Worm (Caenorhabditis elegans) whole organism, L1 larva: Measurements from ENCODE around the gene T24C4.5.

Experiments
- aha-1 ChIP-seq: fragments of 150-350 bp; optimal IDR thresholded peaks from 2 replicates; lab custom pipeline; 2014; ENCODE audit warnings: missing biosample characterization, missing genetic modification characterization
- alr-1 ChIP-seq: fragments of 200-800 bp; sonication (Bioruptor generic); optimal IDR thresholded peaks from 2 replicates; lab custom pipeline; 2018; ENCODE audit warnings: borderline replicate concordance, mild to moderate bottlenecking, missing genetic modification characterization, missing compliant biosample characterization
- ama-1 ChIP-seq: fragments of 150-350 bp; optimal IDR thresholded peaks from 2 replicates; lab custom pipeline; 2014
- blmp-1 ChIP-seq: fragments of 150-350 bp; optimal IDR thresholded peaks from 2 replicates; lab custom pipeline; 2014; ENCODE audit warnings: missing biosample characterization, missing genetic modification characterization
- ceh-82 ChIP-seq, 3 experiments: fragments of 150-350 bp in 1 of 3; sonication (generic microtip) in 2 of 3; optimal IDR thresholded peaks; 2 replicates each; lab custom pipeline; 2014 to 2017; ENCODE audit warnings: missing biosample characterization in 3 of 3, missing genetic modification characterization in 3 of 3
- ceh-88 ChIP-seq: fragments of 200-800 bp; sonication (Bioruptor generic); IDR thresholded peaks from 2 replicates; pipeline ENCODE4 v1.3.6; 2022; ENCODE audit warnings: missing genetic modification characterization, missing compliant biosample characterization
- efl-1 ChIP-seq, 4 experiments: fragments of 150-350 bp; optimal IDR thresholded peaks in 3 of 4; peaks in 1 of 4; 1 replicate in 1 of 4; 2 replicates in 3 of 4; lab custom pipeline; 2014; ENCODE audit warnings: missing biosample characterization in 2 of 4, missing genetic modification characterization in 2 of 4, missing genetic modification reagents in 2 of 4
- efl-3 ChIP-seq: fragments of 200-800 bp; sonication (Bioruptor generic); optimal IDR thresholded peaks from 2 replicates; lab custom pipeline; 2018; ENCODE audit warnings: mild to moderate bottlenecking, missing genetic modification characterization, missing compliant biosample characterization
- elt-2 ChIP-seq: sonication (generic microtip); optimal IDR thresholded peaks from 2 replicates; lab custom pipeline; 2016; ENCODE audit warnings: missing genetic modification characterization, mild to moderate bottlenecking, inconsistent platforms, missing compliant biosample characterization, missing genetic modification reagents
- elt-3 ChIP-seq, 6 experiments: fragments of 150-350 bp in 1 of 6; sonication (generic microtip); optimal IDR thresholded peaks; 2 replicates each; lab custom pipeline; 2017 to 2018; ENCODE audit warnings: missing biosample characterization in 6 of 6, missing genetic modification characterization in 6 of 6, inconsistent platforms in 1 of 6
- fkh-10 ChIP-seq: sonication (generic microtip); optimal IDR thresholded peaks from 2 replicates; lab custom pipeline; 2017; ENCODE audit warnings: missing biosample characterization, missing genetic modification reagents, missing genetic modification characterization
- hlh-17 ChIP-seq: fragments of 200-800 bp; sonication (Bioruptor generic); optimal IDR thresholded peaks from 2 replicates; lab custom pipeline; 2018; ENCODE audit warnings: missing genetic modification characterization, mild to moderate bottlenecking, missing compliant biosample characterization, moderate library complexity, borderline replicate concordance
- hpl-2 ChIP-seq: fragments of 150-350 bp; optimal IDR thresholded peaks from 2 replicates; lab custom pipeline; 2014; ENCODE audit warnings: missing biosample characterization, missing genetic modification reagents, missing genetic modification characterization
- lin-15B ChIP-seq: fragments of 150-350 bp; sonication (generic microtip); optimal IDR thresholded peaks from 3 replicates; lab custom pipeline; 2014; ENCODE audit warnings: missing biosample characterization, missing genetic modification characterization
- lir-3 ChIP-seq: sonication (generic microtip); optimal IDR thresholded peaks from 2 replicates; lab custom pipeline; 2016; ENCODE audit warnings: mild to moderate bottlenecking, missing genetic modification characterization, moderate library complexity, missing compliant biosample characterization; ENCODE audit not compliant: poor library complexity
- mab-9 ChIP-seq: fragments of 200-800 bp; sonication (Bioruptor generic); IDR thresholded peaks from 2 replicates; pipeline ENCODE4 v1.3.6; 2022; ENCODE audit warnings: missing genetic modification reagents, missing genetic modification characterization, missing compliant biosample characterization
- mdl-1 ChIP-seq, 2 experiments: fragments of 150-350 bp; optimal IDR thresholded peaks; 2 replicates each; lab custom pipeline; 2014 to 2017; ENCODE audit warnings: missing biosample characterization in 2 of 2, missing genetic modification characterization in 2 of 2, inconsistent platforms in 1 of 2
- mep-1 ChIP-seq: fragments of 150-350 bp; optimal IDR thresholded peaks from 2 replicates; lab custom pipeline; 2014; ENCODE audit warnings: missing biosample characterization, missing genetic modification characterization
- nhr-12 ChIP-seq: sonication (generic microtip); optimal IDR thresholded peaks from 2 replicates; lab custom pipeline; 2017; ENCODE audit warnings: missing biosample characterization, missing genetic modification characterization
- nhr-20 ChIP-seq: sonication (generic microtip); optimal IDR thresholded peaks from 2 replicates; lab custom pipeline; 2016; ENCODE audit warnings: mild to moderate bottlenecking, missing genetic modification characterization, missing compliant biosample characterization
- nhr-47 ChIP-seq: sonication (generic microtip); optimal IDR thresholded peaks from 2 replicates; lab custom pipeline; 2016; ENCODE audit warnings: mild to moderate bottlenecking, missing genetic modification characterization, moderate library complexity, missing compliant biosample characterization
- nhr-77 ChIP-seq: fragments of 150-350 bp; optimal IDR thresholded peaks from 2 replicates; lab custom pipeline; 2014; ENCODE audit warnings: missing biosample characterization, missing genetic modification characterization
- nhr-84 ChIP-seq: sonication (generic microtip); optimal IDR thresholded peaks from 2 replicates; lab custom pipeline; 2017; ENCODE audit warnings: missing biosample characterization, missing genetic modification characterization
- nhr-90 ChIP-seq: sonication (generic microtip); optimal IDR thresholded peaks from 2 replicates; lab custom pipeline; 2016; ENCODE audit warnings: mild to moderate bottlenecking, missing genetic modification characterization, missing compliant biosample characterization; ENCODE audit not compliant: poor library complexity
- pax-3 ChIP-seq: fragments of 200-800 bp; sonication (Bioruptor generic); optimal IDR thresholded peaks from 2 replicates; lab custom pipeline; 2018; ENCODE audit warnings: mild to moderate bottlenecking, missing genetic modification characterization, moderate library complexity, missing compliant biosample characterization
- skn-1 ChIP-seq: fragments of 150-350 bp; optimal IDR thresholded peaks from 2 replicates; lab custom pipeline; 2014; ENCODE audit warnings: missing biosample characterization, missing genetic modification characterization
- snu-23 ChIP-seq: sonication (generic microtip); optimal IDR thresholded peaks from 2 replicates; lab custom pipeline; 2016; ENCODE audit warnings: missing genetic modification characterization, missing compliant biosample characterization
- sox-4 ChIP-seq: sonication (generic microtip); optimal IDR thresholded peaks from 2 replicates; lab custom pipeline; 2016; ENCODE audit warnings: missing genetic modification characterization, missing compliant biosample characterization
- swsn-7 ChIP-seq: sonication (generic microtip); optimal IDR thresholded peaks from 2 replicates; lab custom pipeline; 2016; ENCODE audit warnings: missing genetic modification characterization, missing compliant biosample characterization
- tbx-2 ChIP-seq: sonication (generic microtip); optimal IDR thresholded peaks from 2 replicates; lab custom pipeline; 2016; ENCODE audit warnings: missing genetic modification characterization, missing compliant biosample characterization
- unc-86 ChIP-seq: sonication (generic microtip); optimal IDR thresholded peaks from 2 replicates; lab custom pipeline; 2016; ENCODE audit warnings: missing genetic modification characterization, missing compliant biosample characterization
- unc-98 ChIP-seq: fragments of 200-800 bp; sonication (Bioruptor generic); IDR thresholded peaks from 2 replicates; pipeline ENCODE4 v1.3.6; 2022; ENCODE audit warnings: missing genetic modification characterization, missing compliant biosample characterization
- vab-15 ChIP-seq: sonication (generic microtip); optimal IDR thresholded peaks from 2 replicates; lab custom pipeline; 2017; ENCODE audit warnings: missing genotype, mild to moderate bottlenecking, missing genetic modification characterization, missing compliant biosample characterization
- zag-1 ChIP-seq: fragments of 150-350 bp; optimal IDR thresholded peaks from 2 replicates; lab custom pipeline; 2014; ENCODE audit warnings: missing biosample characterization, missing genetic modification characterization
- ztf-11 ChIP-seq, 2 experiments: sonication (generic microtip); optimal IDR thresholded peaks; 2 replicates each; lab custom pipeline; 2016 to 2017; ENCODE audit warnings: missing genetic modification characterization in 2 of 2, missing biosample characterization in 1 of 2, missing compliant biosample characterization in 1 of 2

The T24C4.5 gene

ce11 chrIII:901600-902250 is 22.2 kb upstream of the T24C4.5 start (continued):
- TF ChIP-seq mab-9 (GFP tag; lab: Robert Waterston, UW) (no peak), vab-15 (tag; lab: Kevin White, UChicago) (no peak), nhr-20 (tag; lab: Kevin White, UChicago) (peak; percentile 6), efl-1 (optimal IDR thresholded peaks at IDR 0.05; lab: Kevin White, UChicago) (peak; percentile 55 to 70), efl-1 (GFP tag; optimal IDR thresholded peaks at IDR 0.05 in 1 of 2; lab: Kevin White, UChicago) (peak; percentile 78 to 97), ztf-11 (tag; optimal IDR thresholded peaks at IDR 0.05; lab: Kevin White, UChicago) (no peak), lin-15B (peak; percentile 42)
- TF ChIP-seq, all 84 proteins: peak for 10

- TF ChIP-seq mdl-1 (tag; optimal IDR thresholded peaks at IDR 0.05; lab: Kevin White, UChicago) (no peak), ceh-88 (no peak), efl-1 (optimal IDR thresholded peaks at IDR 0.05; lab: Kevin White, UChicago) (no peak), efl-1 (GFP tag; optimal IDR thresholded peaks at IDR 0.05 in 1 of 2; lab: Kevin White, UChicago) (peak in 1 of 2 experiments; percentile 90), ama-1 (lab: Kevin White, UChicago) (no peak), fkh-10 (GFP tag; lab: Kevin White, UChicago) (no peak), nhr-77 (tag; lab: Kevin White, UChicago) (no peak)
- TF ChIP-seq, all 84 proteins: peak for 1
These were observed 21.6 kb upstream of the T24C4.5 start, which contains the start of gene sucl-2 for ce11 chrIII:901148-901547. TSS of gene sucl-2 (minus strand) at chrIII:901412.

- TF ChIP-seq mab-9 (GFP tag; lab: Robert Waterston, UW) (no peak), zag-1 (tag; lab: Kevin White, UChicago) (no peak), nhr-47 (no peak), elt-2 (tag; lab: Kevin White, UChicago) (no peak), swsn-7 (no peak), hpl-2 (GFP tag; lab: Kevin White, UChicago) (no peak), alr-1 (tag; lab: Kevin White, UChicago) (no peak), lin-15B (no peak), hlh-17 (GFP tag; lab: Kevin White, UChicago) (no peak), elt-3 (tag; optimal IDR thresholded peaks at IDR 0.05; lab: Kevin White, UChicago) (no peak), nhr-84 (tag; lab: Kevin White, UChicago) (no peak), aha-1 (tag; lab: Kevin White, UChicago) (no peak), ama-1 (lab: Kevin White, UChicago) (no peak), sox-4 (tag; lab: Kevin White, UChicago) (no peak), snu-23 (GFP tag; lab: Kevin White, UChicago) (no peak), unc-98 (GFP tag; lab: Robert Waterston, UW) (no peak), nhr-12 (tag; lab: Kevin White, UChicago) (no peak), mep-1 (tag; lab: Kevin White, UChicago) (no peak)
- TF ChIP-seq, all 84 proteins: peak for 0
These were observed 20.6 kb upstream of the T24C4.5 start for ce11 chrIII:900134-900533.

ce11 chrIII:896904-897303 is 17.4 kb upstream of the T24C4.5 start:
- TF ChIP-seq pax-3 (tag; lab: Kevin White, UChicago) (no peak), tbx-2 (tag; lab: Kevin White, UChicago) (no peak), nhr-90 (tag; lab: Kevin White, UChicago) (no peak), skn-1 (tag; lab: Kevin White, UChicago) (no peak), ceh-82 (tag; optimal IDR thresholded peaks at IDR 0.05; lab: Kevin White, UChicago) (no peak), efl-3 (GFP tag; lab: Kevin White, UChicago) (no peak), unc-86 (no peak), lir-3 (no peak), mab-9 (GFP tag; lab: Robert Waterston, UW) (no peak), blmp-1 (tag; lab: Kevin White, UChicago) (no peak)
